Fruit fly (Drosophila melanogaster) whole organism, prepupa: ENCODE measurements around the gene CG1113.

ENCODE experiments used
- CG10669 ChIP-seq: fragments of 200-800 bp; sonication (Bioruptor generic); optimal IDR thresholded peaks from 3 replicates; lab custom pipeline; 2018; ENCODE audit warnings: missing biosample characterization, mild to moderate bottlenecking, missing genetic modification characterization, moderate library complexity
- CG6808 ChIP-seq: fragments of 200-800 bp; sonication (Bioruptor generic); optimal IDR thresholded peaks from 3 replicates; lab custom pipeline; 2017; ENCODE audit warnings: missing biosample characterization, missing genetic modification characterization, mild to moderate bottlenecking, moderate library complexity, missing genetic modification reagents
- CG6854 ChIP-seq: fragments of 200-800 bp; sonication (Bioruptor generic); optimal IDR thresholded peaks from 2 replicates; lab custom pipeline; 2017; ENCODE audit warnings: missing biosample characterization, mild to moderate bottlenecking, missing genetic modification characterization
- Eip78C ChIP-seq: fragments of 200-800 bp; sonication (Bioruptor generic); peaks from one replicate; lab custom pipeline; 2016; ENCODE audit warnings: missing biosample characterization, missing genetic modification characterization
- Ets21C ChIP-seq: fragments of 200-800 bp; sonication (Bioruptor generic); optimal IDR thresholded peaks from 3 replicates; lab custom pipeline; 2016; ENCODE audit warnings: missing biosample characterization, missing genetic modification characterization
- Gug ChIP-seq: fragments of 200-800 bp; sonication (Bioruptor generic); IDR thresholded peaks from 2 replicates; pipeline ENCODE4 v1.3.6; 2022; ENCODE audit warnings: missing biosample characterization, missing genetic modification characterization
- Hr38 ChIP-seq: sonication (Bioruptor generic); optimal IDR thresholded peaks from 2 replicates; lab custom pipeline; 2016; ENCODE audit warnings: missing biosample characterization, missing genetic modification characterization
- lz ChIP-seq: fragments of 200-800 bp; sonication (Bioruptor generic); optimal IDR thresholded peaks from 3 replicates; lab custom pipeline; 2016; ENCODE audit warnings: missing biosample characterization, missing genetic modification characterization
- salr ChIP-seq, 2 experiments: fragments of 200-800 bp; sonication (Bioruptor generic); optimal IDR thresholded peaks; 3 replicates each; lab custom pipeline; 2016 to 2018; ENCODE audit warnings: missing biosample characterization in 2 of 2, missing genetic modification characterization in 2 of 2, mild to moderate bottlenecking in 1 of 2
- spab ChIP-seq: fragments of 200-800 bp; sonication (Bioruptor generic); optimal IDR thresholded peaks from 2 replicates; lab custom pipeline; 2017; ENCODE audit warnings: missing biosample characterization, mild to moderate bottlenecking, missing genetic modification characterization, missing genetic modification reagents

dm6 chr3R:5278627-5279026 lies 25.7 kb downstream of the CG1113 start:
- no peak for TF ChIP-seq lz (GFP tag; lab: Kevin White, UChicago)
- no peak for TF ChIP-seq CG6808 (GFP tag; lab: Kevin White, UChicago)
- TF ChIP-seq Hr38: no peak
- no peak for TF ChIP-seq Gug (GFP tag; lab: Robert Waterston, UW)
- TF ChIP-seq Ets21C: no peak
- no peak for TF ChIP-seq spab (GFP tag; lab: Kevin White, UChicago)
- TF ChIP-seq salr (GFP tag; optimal IDR thresholded peaks at IDR 0.05; lab: Kevin White, UChicago): no peak
- no peak for TF ChIP-seq Eip78C (GFP tag; lab: Kevin White, UChicago)
- TF ChIP-seq CG10669 (GFP tag; lab: Kevin White, UChicago): no peak
- TF ChIP-seq CG6854: no peak
